Fruit fly (Drosophila melanogaster) Kc167 (cell line): ENCODE results near the gene CG3277.

Source experiments
- Sin3A ChIP-seq: fragments of >200 bp; optimal IDR thresholded peaks from 2 replicates; lab custom pipeline; 2018; ENCODE audit warnings: missing external identifiers
- h ChIP-seq: fragments of >200 bp; optimal IDR thresholded peaks from 3 replicates; lab custom pipeline; 2018; ENCODE audit warnings: missing external identifiers
- insv ChIP-seq: fragments of >200 bp; optimal IDR thresholded peaks from 3 replicates; lab custom pipeline; 2018; ENCODE audit warnings: missing external identifiers
- ttk ChIP-seq: sonication (Bioruptor generic); optimal IDR thresholded peaks from 2 replicates; lab custom pipeline; 2017; ENCODE audit warnings: missing external identifiers

DNA sequence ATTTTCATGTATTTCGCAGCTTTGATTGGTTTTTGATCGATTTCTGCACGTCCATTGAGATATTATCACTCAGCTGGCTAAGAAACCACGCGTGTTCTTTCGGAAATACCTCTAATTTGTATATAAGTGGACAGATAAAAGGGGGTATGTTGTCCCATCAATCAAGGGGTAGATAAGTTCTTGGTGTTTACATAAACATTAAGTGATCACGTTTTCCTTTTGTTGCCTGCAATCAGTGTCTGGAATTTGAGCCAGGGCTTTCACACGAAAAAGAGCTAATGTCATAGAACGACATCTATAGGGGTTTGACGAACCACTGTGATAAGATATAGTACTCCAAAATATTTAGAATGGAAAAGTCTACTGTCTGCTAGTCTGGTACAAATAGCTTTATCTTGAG, 25.1 kb upstream of the CG3277 start:
- no peak for TF ChIP-seq insv
- TF ChIP-seq Sin3A (lab: Kevin White, UChicago), result no peak
- no peak for TF ChIP-seq ttk (lab: Kevin White, UChicago)
- TF ChIP-seq h (lab: Kevin White, UChicago), result no peak
